Fruit fly (Drosophila melanogaster) whole organism, prepupa: ENCODE data around the gene Antp.

Experiments
- CG11294 ChIP-seq: fragments of 200-800 bp; sonication (Bioruptor generic); IDR thresholded peaks from 2 replicates; pipeline ENCODE4 v1.3.6; 2022; ENCODE audit warnings: missing biosample characterization, missing genetic modification characterization
- CG11762 ChIP-seq: fragments of 200-800 bp; sonication (Bioruptor generic); optimal IDR thresholded peaks from 3 replicates; lab custom pipeline; 2016; ENCODE audit warnings: missing biosample characterization, missing genetic modification characterization; ENCODE audit not compliant: insufficient read depth
- CG11902 ChIP-seq: fragments of 200-800 bp; sonication (Bioruptor generic); optimal IDR thresholded peaks from 3 replicates; lab custom pipeline; 2016; ENCODE audit warnings: missing biosample characterization, missing genetic modification characterization
- CG15336 ChIP-seq: fragments of 200-800 bp; sonication (Bioruptor generic); IDR thresholded peaks from 2 replicates; pipeline ENCODE4 v1.3.6; 2022; ENCODE audit warnings: missing biosample characterization, missing genetic modification characterization
- CG1621 ChIP-seq: fragments of 200-800 bp; sonication (Bioruptor generic); optimal IDR thresholded peaks from 3 replicates; lab custom pipeline; 2018; ENCODE audit warnings: missing biosample characterization, mild to moderate bottlenecking, missing genetic modification characterization
- CG16779 ChIP-seq: fragments of 200-800 bp; sonication (Bioruptor generic); optimal IDR thresholded peaks from 3 replicates; lab custom pipeline; 2017; ENCODE audit warnings: missing biosample characterization, mild to moderate bottlenecking, missing genetic modification characterization
- CG3032 ChIP-seq: fragments of 200-800 bp; optimal IDR thresholded peaks from 2 replicates; lab custom pipeline; 2019; ENCODE audit warnings: missing biosample characterization, mild to moderate bottlenecking, missing genetic modification characterization, moderate library complexity
- CG34406 ChIP-seq: fragments of 200-800 bp; sonication (Bioruptor generic); optimal IDR thresholded peaks from 3 replicates; lab custom pipeline; 2016; ENCODE audit warnings: missing biosample characterization, missing genetic modification characterization
- CG3919 ChIP-seq: fragments of 200-800 bp; sonication (Bioruptor generic); optimal IDR thresholded peaks from 3 replicates; lab custom pipeline; 2016; ENCODE audit warnings: missing biosample characterization, missing genetic modification characterization
- CG6276 ChIP-seq: fragments of 200-800 bp; sonication (Bioruptor generic); optimal IDR thresholded peaks from 2 replicates; lab custom pipeline; 2017; ENCODE audit warnings: missing biosample characterization, mild to moderate bottlenecking, missing genetic modification characterization
- CG6792 ChIP-seq: fragments of 200-800 bp; sonication (Bioruptor generic); optimal IDR thresholded peaks from 3 replicates; lab custom pipeline; 2016; ENCODE audit warnings: missing biosample characterization, missing genetic modification characterization
- CG6854 ChIP-seq: fragments of 200-800 bp; sonication (Bioruptor generic); optimal IDR thresholded peaks from 2 replicates; lab custom pipeline; 2017; ENCODE audit warnings: missing biosample characterization, mild to moderate bottlenecking, missing genetic modification characterization
- CG8119 ChIP-seq: fragments of 200-800 bp; sonication (Bioruptor generic); IDR thresholded peaks from 3 replicates; pipeline ENCODE4 v1.3.6; 2022; ENCODE audit warnings: missing biosample characterization, missing genetic modification characterization
- CG8632 ChIP-seq: fragments of 200-800 bp; sonication (Bioruptor generic); optimal IDR thresholded peaks from 3 replicates; lab custom pipeline; 2016; ENCODE audit warnings: missing biosample characterization, missing genetic modification characterization
- Eip93F ChIP-seq: fragments of 200-800 bp; sonication (Bioruptor generic); optimal IDR thresholded peaks from 2 replicates; lab custom pipeline; 2016; ENCODE audit warnings: missing biosample characterization, mild to moderate bottlenecking, missing genetic modification characterization
- Ets21C ChIP-seq: fragments of 200-800 bp; sonication (Bioruptor generic); optimal IDR thresholded peaks from 3 replicates; lab custom pipeline; 2016; ENCODE audit warnings: missing biosample characterization, missing genetic modification characterization
- Ets96B ChIP-seq: fragments of 200-800 bp; optimal IDR thresholded peaks from 2 replicates; lab custom pipeline; 2019; ENCODE audit warnings: missing biosample characterization, mild to moderate bottlenecking, missing genetic modification characterization, moderate library complexity
- Hr38 ChIP-seq: sonication (Bioruptor generic); optimal IDR thresholded peaks from 2 replicates; lab custom pipeline; 2016; ENCODE audit warnings: missing biosample characterization, missing genetic modification characterization
- Hr39 ChIP-seq: fragments of 200-800 bp; sonication (Bioruptor generic); optimal IDR thresholded peaks from 2 replicates; lab custom pipeline; 2016; ENCODE audit warnings: missing biosample characterization, missing genetic modification characterization
- Hr4 ChIP-seq: fragments of 200-800 bp; sonication (Bioruptor generic); optimal IDR thresholded peaks from 3 replicates; lab custom pipeline; 2016; ENCODE audit warnings: missing biosample characterization, missing genetic modification characterization
- Lpt ChIP-seq: fragments of 200-800 bp; sonication (Bioruptor generic); optimal IDR thresholded peaks from 3 replicates; lab custom pipeline; 2016; ENCODE audit warnings: missing biosample characterization, missing genetic modification characterization
- Met ChIP-seq: fragments of 200-800 bp; sonication (Bioruptor generic); optimal IDR thresholded peaks from 3 replicates; lab custom pipeline; 2016; ENCODE audit warnings: missing biosample characterization, missing genetic modification characterization
- Sox102F ChIP-seq: fragments of 200-800 bp; sonication (Bioruptor generic); optimal IDR thresholded peaks from 2 replicates; lab custom pipeline; 2016; ENCODE audit warnings: missing biosample characterization, mild to moderate bottlenecking, missing genetic modification characterization
- Sox14 ChIP-seq: fragments of 200-800 bp; sonication (Bioruptor generic); optimal IDR thresholded peaks from 3 replicates; lab custom pipeline; 2016; ENCODE audit warnings: missing biosample characterization, missing genetic modification characterization
- cyc ChIP-seq: fragments of 200-800 bp; sonication (Bioruptor generic); optimal IDR thresholded peaks from 3 replicates; lab custom pipeline; 2016; ENCODE audit warnings: missing biosample characterization, missing genetic modification characterization
- dac ChIP-seq: fragments of 200-800 bp; sonication (Bioruptor generic); optimal IDR thresholded peaks from 2 replicates; lab custom pipeline; 2017; ENCODE audit warnings: missing biosample characterization, mild to moderate bottlenecking, missing genetic modification characterization
- eg ChIP-seq: fragments of 200-800 bp; sonication (Bioruptor generic); IDR thresholded peaks from 3 replicates; pipeline ENCODE4 v1.3.6; 2022; ENCODE audit warnings: missing biosample characterization, missing genetic modification characterization
- esn ChIP-seq: fragments of 200-800 bp; sonication (Bioruptor generic); optimal IDR thresholded peaks from 2 replicates; lab custom pipeline; 2016; ENCODE audit warnings: missing biosample characterization, mild to moderate bottlenecking, missing genetic modification characterization, moderate library complexity
- fd59A ChIP-seq: fragments of 200-800 bp; sonication (Bioruptor generic); optimal IDR thresholded peaks from 2 replicates; lab custom pipeline; 2017; ENCODE audit warnings: missing biosample characterization, mild to moderate bottlenecking, missing genetic modification characterization, missing genetic modification reagents
- fd85E ChIP-seq: fragments of 200-800 bp; sonication (Bioruptor generic); optimal IDR thresholded peaks from 3 replicates; lab custom pipeline; 2016; ENCODE audit warnings: missing biosample characterization, missing genetic modification characterization
- net ChIP-seq: fragments of 200-800 bp; sonication (Bioruptor generic); optimal IDR thresholded peaks from 3 replicates; lab custom pipeline; 2016; ENCODE audit warnings: missing biosample characterization, missing genetic modification characterization
- pdm3 ChIP-seq: fragments of 200-800 bp; sonication (Bioruptor generic); optimal IDR thresholded peaks from 3 replicates; lab custom pipeline; 2016; ENCODE audit warnings: missing biosample characterization, missing genetic modification characterization
- salr ChIP-seq, 2 experiments: fragments of 200-800 bp; sonication (Bioruptor generic); optimal IDR thresholded peaks; 3 replicates each; lab custom pipeline; 2016 to 2018; ENCODE audit warnings: missing biosample characterization in 2 of 2, missing genetic modification characterization in 2 of 2, mild to moderate bottlenecking in 1 of 2
- ss ChIP-seq, 2 experiments: fragments of 200-800 bp; sonication (Bioruptor generic); optimal IDR thresholded peaks; 2 replicates in 1 of 2; 3 replicates in 1 of 2; lab custom pipeline; 2017 to 2018; ENCODE audit warnings: mild to moderate bottlenecking in 2 of 2, missing biosample characterization in 2 of 2, missing genetic modification characterization in 2 of 2, moderate library complexity in 1 of 2
- svp ChIP-seq: fragments of 200-800 bp; sonication (Bioruptor generic); peaks from one replicate; lab custom pipeline; 2016; ENCODE audit warnings: missing biosample characterization, missing genetic modification characterization
- vri ChIP-seq: fragments of 200-800 bp; sonication (Bioruptor generic); optimal IDR thresholded peaks from 3 replicates; lab custom pipeline; 2016; ENCODE audit warnings: missing biosample characterization, mild to moderate bottlenecking, missing genetic modification characterization

The Antp gene

dm6 chr3R:7024574-7024973, 25.5 kb upstream of the Antp start (continued):
- TF ChIP-seq net (GFP tag; lab: Kevin White, UChicago) (peak; percentile 64), dac (GFP tag; lab: Kevin White, UChicago) (peak; percentile 15), cyc (GFP tag; lab: Kevin White, UChicago) (peak; percentile 46), CG11294 (GFP tag; lab: Robert Waterston, UW) (no peak), fd85E (GFP tag; lab: Kevin White, UChicago) (no peak), Eip93F (no peak), Hr4 (GFP tag; lab: Kevin White, UChicago) (peak; percentile 68), Lpt (GFP tag; lab: Kevin White, UChicago) (peak; percentile 73), CG11902 (GFP tag; lab: Kevin White, UChicago) (no peak), Ets96B (peak; percentile 75), Hr38 (GFP tag; lab: Kevin White, UChicago) (no peak), CG34406 (GFP tag; lab: Kevin White, UChicago) (peak; percentile 71), salr (GFP tag; optimal IDR thresholded peaks at IDR 0.05; lab: Kevin White, UChicago) (peak; percentile 67 to 75), CG6276 (GFP tag; lab: Kevin White, UChicago) (no peak), Met (peak; percentile 84), CG8632 (GFP tag; lab: Kevin White, UChicago) (peak; percentile 70), ss (GFP tag; optimal IDR thresholded peaks at IDR 0.05; lab: Kevin White, UChicago) (peak; percentile 78 to 87), vri (GFP tag; lab: Kevin White, UChicago) (peak; percentile 79), CG11762 (GFP tag; lab: Kevin White, UChicago) (no peak), eg (no peak), Sox102F (GFP tag; lab: Kevin White, UChicago) (peak; percentile 81), esn (GFP tag; lab: Kevin White, UChicago) (peak; percentile 87)

- no peak for TF ChIP-seq CG8119 (GFP tag; lab: Robert Waterston, UW)
Measured at dm6 chr3R:7011031-7011565, 12.1 kb upstream of the Antp start.

- no peak for TF ChIP-seq Met
- TF ChIP-seq Sox102F (GFP tag; lab: Kevin White, UChicago): no peak
- no peak for TF ChIP-seq Sox14
- TF ChIP-seq pdm3 (GFP tag; lab: Kevin White, UChicago): no peak
- no peak for TF ChIP-seq CG3032 (tag; lab: Kevin White, UChicago)
- TF ChIP-seq fd85E (GFP tag; lab: Kevin White, UChicago): no peak
- no peak for TF ChIP-seq svp (GFP tag; lab: Kevin White, UChicago)
- no peak for TF ChIP-seq dac (GFP tag; lab: Kevin White, UChicago)
- no peak for TF ChIP-seq CG3919 (GFP tag; lab: Kevin White, UChicago)
- TF ChIP-seq fd59A (GFP tag; lab: Kevin White, UChicago): no peak
- TF ChIP-seq Hr39 (GFP tag; lab: Kevin White, UChicago): no peak
- no peak for TF ChIP-seq CG15336 (GFP tag; lab: Robert Waterston, UW)
- no peak for TF ChIP-seq Eip93F
- no peak for TF ChIP-seq CG1621
- TF ChIP-seq CG6854 (GFP tag; lab: Kevin White, UChicago): no peak
- TF ChIP-seq salr (GFP tag; optimal IDR thresholded peaks at IDR 0.05; lab: Kevin White, UChicago): no peak
- TF ChIP-seq Ets21C (GFP tag; lab: Kevin White, UChicago): no peak
- TF ChIP-seq CG6792 (GFP tag; lab: Kevin White, UChicago): no peak
- TF ChIP-seq CG16779 (tag; lab: Kevin White, UChicago): no peak
Measured at dm6 chr3R:7006934-7007333, 7.9 kb upstream of the Antp start.
